Fruit fly (Drosophila melanogaster) whole organism, pupa: ENCODE results near the gene SdicC.
A peak's percentile ranks its signal among the peaks of the same experiment; 100 is the strongest.
"Not testable (repeated sequence)": the region's sequence is repeated elsewhere in the genome, so short reads cannot be mapped to it uniquely, and the experiment has no call there.

Source experiments
- CG10348 ChIP-seq: fragments of 200-800 bp; sonication (Bioruptor generic); IDR thresholded peaks from 2 replicates; pipeline ENCODE4 v1.3.6; 2022; ENCODE audit warnings: missing biosample characterization, missing genetic modification characterization
- CG12605 ChIP-seq: fragments of 200-800 bp; sonication (Bioruptor generic); IDR thresholded peaks from 2 replicates; pipeline ENCODE4 v1.3.6; 2022; ENCODE audit warnings: missing biosample characterization, missing genetic modification characterization
- CG13204 ChIP-seq: fragments of 200-800 bp; sonication (Bioruptor generic); optimal IDR thresholded peaks from 2 replicates; lab custom pipeline; 2018; ENCODE audit warnings: missing biosample characterization, mild to moderate bottlenecking, missing genetic modification characterization, moderate library complexity
- CG14655 ChIP-seq: fragments of 200-800 bp; sonication (Bioruptor generic); optimal IDR thresholded peaks from 3 replicates; lab custom pipeline; 2017; ENCODE audit warnings: mild to moderate bottlenecking, missing biosample characterization, missing genetic modification reagents, missing genetic modification characterization
- CG15710 ChIP-seq: fragments of 200-800 bp; sonication (Bioruptor generic); optimal IDR thresholded peaks from 2 replicates; lab custom pipeline; 2018; ENCODE audit warnings: missing biosample characterization, mild to moderate bottlenecking, missing genetic modification characterization, moderate library complexity
- CG17806 ChIP-seq: fragments of 200-800 bp; sonication (Bioruptor generic); optimal IDR thresholded peaks from 2 replicates; lab custom pipeline; 2018; ENCODE audit warnings: missing biosample characterization, mild to moderate bottlenecking, missing genetic modification characterization, moderate library complexity
- CG32121 ChIP-seq: fragments of 200-800 bp; sonication (Bioruptor generic); IDR thresholded peaks from 2 replicates; pipeline ENCODE4 v1.3.6; 2022; ENCODE audit warnings: missing biosample characterization, missing genetic modification characterization
- CG34367 ChIP-seq: fragments of 200-800 bp; sonication (Bioruptor generic); optimal IDR thresholded peaks from 2 replicates; lab custom pipeline; 2018; ENCODE audit warnings: missing biosample characterization, mild to moderate bottlenecking, missing genetic modification characterization
- CG4496 ChIP-seq: fragments of 200-800 bp; sonication (Bioruptor generic); IDR thresholded peaks from 3 replicates; pipeline ENCODE4 v1.3.6; 2022; ENCODE audit warnings: missing biosample characterization, missing genetic modification characterization
- CG8159 ChIP-seq: fragments of 200-800 bp; sonication (Bioruptor generic); optimal IDR thresholded peaks from 3 replicates; lab custom pipeline; 2018; ENCODE audit warnings: missing biosample characterization, mild to moderate bottlenecking, missing genetic modification characterization, moderate library complexity
- CG8301 ChIP-seq: fragments of 200-800 bp; sonication (Bioruptor generic); optimal IDR thresholded peaks from 2 replicates; lab custom pipeline; 2018; ENCODE audit warnings: missing biosample characterization, mild to moderate bottlenecking, missing genetic modification characterization
- CG9948 ChIP-seq: fragments of 200-800 bp; sonication (Bioruptor generic); optimal IDR thresholded peaks from 2 replicates; lab custom pipeline; 2018; ENCODE audit warnings: missing biosample characterization, mild to moderate bottlenecking, missing genetic modification characterization, moderate library complexity
- D1 ChIP-seq: fragments of 200-800 bp; sonication (Bioruptor generic); optimal IDR thresholded peaks from 2 replicates; lab custom pipeline; 2018; ENCODE audit warnings: missing biosample characterization, mild to moderate bottlenecking, missing genetic modification characterization, moderate library complexity
- EcR ChIP-seq: fragments of 200-800 bp; sonication (Bioruptor generic); optimal IDR thresholded peaks from 3 replicates; lab custom pipeline; 2019; ENCODE audit warnings: missing biosample characterization, missing genetic modification characterization, mild to moderate bottlenecking, moderate library complexity, missing genetic modification reagents
- Ets98B ChIP-seq: fragments of 200-800 bp; sonication (Bioruptor generic); IDR thresholded peaks from 2 replicates; pipeline ENCODE4 v1.3.6; 2022; ENCODE audit warnings: missing biosample characterization, missing genetic modification characterization
- Pif1A ChIP-seq: fragments of 200-800 bp; sonication (Bioruptor generic); optimal IDR thresholded peaks from 3 replicates; lab custom pipeline; 2016; ENCODE audit warnings: missing biosample characterization, missing genetic modification characterization
- Pif1B ChIP-seq: fragments of 200-800 bp; sonication (Bioruptor generic); optimal IDR thresholded peaks from 3 replicates; lab custom pipeline; 2016; ENCODE audit warnings: missing biosample characterization, missing genetic modification characterization
- Snoo ChIP-seq: fragments of 200-800 bp; sonication (Bioruptor generic); optimal IDR thresholded peaks from 3 replicates; lab custom pipeline; 2017; ENCODE audit warnings: missing biosample characterization, mild to moderate bottlenecking, missing genetic modification characterization, inconsistent platforms
- fd96Ca ChIP-seq: fragments of 200-800 bp; sonication (Bioruptor generic); IDR thresholded peaks from 3 replicates; pipeline ENCODE4 v1.3.6; 2022; ENCODE audit warnings: missing biosample characterization, missing genetic modification characterization
- gl ChIP-seq: fragments of 200-800 bp; sonication (Bioruptor generic); optimal IDR thresholded peaks from 2 replicates; lab custom pipeline; 2018; ENCODE audit warnings: missing biosample characterization, mild to moderate bottlenecking, missing genetic modification characterization
- rn ChIP-seq: fragments of 200-800 bp; sonication (Bioruptor generic); IDR thresholded peaks from 2 replicates; pipeline ENCODE4 v1.3.6; 2022; ENCODE audit warnings: missing biosample characterization, missing genetic modification characterization

Gene SdicC

dm6 chrX:20217159-20217558 is at the start of gene SdicC:
TSS of gene SdicC (minus strand) at chrX:20217259.
- TF ChIP-seq CG34367 (tag; lab: Kevin White, UChicago); Pif1A; CG15710 (tag; lab: Kevin White, UChicago): not testable (repeated sequence)

dm6 chrX:20258939-20259338 is 41.9 kb upstream of the SdicC start, which contains the start of gene CG42577:
TSS of gene CG42577 (plus strand) at chrX:20259239.
- TF ChIP-seq Pif1B (GFP tag; lab: Kevin White, UChicago); Snoo (tag; lab: Kevin White, UChicago); Ets98B (GFP tag; lab: Robert Waterston, UW): not testable (repeated sequence)

- TF ChIP-seq CG15710 (tag; lab: Kevin White, UChicago) (peak; percentile 20), CG34367 (tag; lab: Kevin White, UChicago) (peak; percentile 2), CG4496 (GFP tag; lab: Robert Waterston, UW) (0 out of 3 replicates have a peak, but pooled peaks have one; percentile 39), CG8159 (tag; lab: Kevin White, UChicago) (peak; percentile 15), CG13204 (GFP tag; lab: Kevin White, UChicago) (no peak), CG32121 (GFP tag; lab: Robert Waterston, UW) (no peak), CG12605 (GFP tag; lab: Robert Waterston, UW) (no peak)
- TF ChIP-seq, all 21 proteins: peak for 4
Measured at dm6 chrX:20256849-20257590, 40.0 kb upstream of the SdicC start, which contains the start of gene CG17065. TSS of gene CG17065 (minus strand) at chrX:20257199.

- TF ChIP-seq EcR (peak; percentile 48), CG8301 (tag; lab: Kevin White, UChicago) (no peak), rn (GFP tag; lab: Robert Waterston, UW) (no peak)
- TF ChIP-seq, all 21 proteins: peak for 1
Measured at dm6 chrX:20255977-20256376, 38.9 kb upstream of the SdicC start.

dm6 chrX:20251586-20252160 is 34.6 kb upstream of the SdicC start:
- no peak for TF ChIP-seq Ets98B (GFP tag; lab: Robert Waterston, UW)
- no peak for TF ChIP-seq fd96Ca (GFP tag; lab: Robert Waterston, UW)
- no peak for TF ChIP-seq gl (tag; lab: Kevin White, UChicago)
- no peak for TF ChIP-seq CG13204 (GFP tag; lab: Kevin White, UChicago)
- no peak for TF ChIP-seq CG34367 (tag; lab: Kevin White, UChicago)
- no peak for TF ChIP-seq D1 (tag; lab: Kevin White, UChicago)
- TF ChIP-seq Pif1B (GFP tag; lab: Kevin White, UChicago), result no peak

dm6 chrX:20251069-20251468 is 34.0 kb upstream of the SdicC start, which contains the start of the genes CG17068 and Rab10:
TSS of gene CG17068 (minus strand) at chrX:20251093.
TSS of gene Rab10 (plus strand) at chrX:20251338.
- no peak for TF ChIP-seq CG8301 (tag; lab: Kevin White, UChicago)
- TF ChIP-seq CG13204 (GFP tag; lab: Kevin White, UChicago), result no peak
- TF ChIP-seq fd96Ca (GFP tag; lab: Robert Waterston, UW), result no peak
- TF ChIP-seq CG10348 (GFP tag; lab: Robert Waterston, UW), result no peak
- no peak for TF ChIP-seq CG4496 (GFP tag; lab: Robert Waterston, UW)
- no peak for TF ChIP-seq Pif1B (GFP tag; lab: Kevin White, UChicago)
- TF ChIP-seq CG12605 (GFP tag; lab: Robert Waterston, UW), result no peak
- no peak for TF ChIP-seq CG9948 (tag; lab: Kevin White, UChicago)

dm6 chrX:20247710-20248109 is 30.7 kb upstream of the SdicC start:
- TF ChIP-seq CG8159 (tag; lab: Kevin White, UChicago), result peak; percentile 3
- TF ChIP-seq CG9948 (tag; lab: Kevin White, UChicago), result peak; percentile 42
- TF ChIP-seq Pif1B (GFP tag; lab: Kevin White, UChicago), result no peak
- no peak for TF ChIP-seq CG13204 (GFP tag; lab: Kevin White, UChicago)
- TF ChIP-seq CG15710 (tag; lab: Kevin White, UChicago), result peak; percentile 39
- TF ChIP-seq fd96Ca (GFP tag; lab: Robert Waterston, UW), result peak; percentile 71; the same call in 2 of the 3 replicates
- no peak for TF ChIP-seq Pif1A
- TF ChIP-seq Snoo (tag; lab: Kevin White, UChicago), result no peak
- TF ChIP-seq CG32121 (GFP tag; lab: Robert Waterston, UW), result no peak
- peak; percentile 3 for TF ChIP-seq CG34367 (tag; lab: Kevin White, UChicago)
- TF ChIP-seq rn (GFP tag; lab: Robert Waterston, UW), result 0 out of 2 replicates have a peak, but pooled peaks have one; percentile 16
- TF ChIP-seq CG4496 (GFP tag; lab: Robert Waterston, UW), result peak; percentile 61; the same call in 2 of the 3 replicates
- no peak for TF ChIP-seq gl (tag; lab: Kevin White, UChicago)
- peak; percentile 24; the same call in 1 of the 2 replicates for TF ChIP-seq CG12605 (GFP tag; lab: Robert Waterston, UW)
- no peak for TF ChIP-seq CG10348 (GFP tag; lab: Robert Waterston, UW)
- no peak for TF ChIP-seq D1 (tag; lab: Kevin White, UChicago)
- TF ChIP-seq CG14655 (GFP tag; lab: Kevin White, UChicago), result no peak
- no peak for TF ChIP-seq EcR
- TF ChIP-seq Ets98B (GFP tag; lab: Robert Waterston, UW), result peak; percentile 38; the same call in 1 of the 2 replicates
- peak; percentile 2 for TF ChIP-seq CG8301 (tag; lab: Kevin White, UChicago)
- peak; percentile 27 for TF ChIP-seq CG17806 (tag; lab: Kevin White, UChicago)
